In the genomic region with DNA sequence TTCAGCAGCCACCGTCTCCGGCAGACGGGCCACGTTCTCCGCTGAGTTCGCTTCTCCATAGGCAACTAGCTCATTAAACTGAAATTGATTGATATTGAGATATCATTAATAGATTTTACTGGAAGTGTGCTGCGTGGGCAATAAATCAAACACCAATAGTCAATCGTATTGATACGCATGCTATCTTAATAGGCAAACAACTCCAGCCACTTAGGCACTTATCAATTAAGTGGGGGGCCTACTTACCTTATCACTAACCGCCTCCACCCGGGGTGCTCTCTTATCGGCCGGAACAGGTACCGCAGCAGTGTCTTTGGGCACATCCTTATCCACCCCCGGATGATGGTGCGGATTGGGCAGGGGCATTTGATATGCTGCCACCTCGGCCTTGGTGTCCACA, we compare ENCODE assay signal across 1 fruit fly cellular context.
A peak's percentile ranks its signal among the peaks of the same experiment; 100 is the strongest.
TF ChIP-seq lines count a peak whose summit lies in the region.

No protein-coding gene starts in this region.

TF ChIP-seq in whole organism, embryonic, 481 proteins besides CTCF, POLR2A, EP300 and RAD21 (continued from another document):
- TF ChIP-seq slou (GFP tag; optimal IDR thresholded peaks at IDR 0.05; lab: Kevin White, UChicago) (no peak), Hsf (GFP tag; optimal IDR thresholded peaks at IDR 0.05; lab: Kevin White, UChicago) (no peak), mld (GFP tag; IDR thresholded peaks at IDR 0.05; lab: Robert Waterston, UW; ENCODE audit: partially characterized antibody) (no peak), CG11085 (GFP tag; IDR thresholded peaks at IDR 0.05; lab: Robert Waterston, UW) (no peak), CG14441 (GFP tag; IDR thresholded peaks at IDR 0.05; lab: Robert Waterston, UW) (no peak), CG17328 (GFP tag; IDR thresholded peaks at IDR 0.05; lab: Robert Waterston, UW) (no peak), zen (tag; optimal IDR thresholded peaks at IDR 0.05; lab: Kevin White, UChicago) (no peak), jing (GFP tag; optimal IDR thresholded peaks at IDR 0.05; lab: Kevin White, UChicago) (no peak), CG7786 (GFP tag; optimal IDR thresholded peaks at IDR 0.05; lab: Kevin White, UChicago) (no peak), CG10462 (GFP tag; optimal IDR thresholded peaks at IDR 0.05; lab: Kevin White, UChicago) (no peak), hb (GFP tag; IDR thresholded peaks at IDR 0.05; lab: Robert Waterston, UW; ENCODE audit: partially characterized antibody) (no peak), CG7372 (GFP tag; IDR thresholded peaks at IDR 0.05; lab: Robert Waterston, UW) (no peak), corto (GFP tag; optimal IDR thresholded peaks at IDR 0.05; lab: Kevin White, UChicago) (no peak), CG31388 (GFP tag; optimal IDR thresholded peaks at IDR 0.05; lab: Kevin White, UChicago) (no peak), lab (GFP tag; optimal IDR thresholded peaks at IDR 0.05; lab: Kevin White, UChicago) (peak; percentile 90), nerfin-1 (tag; optimal IDR thresholded peaks at IDR 0.05; lab: Kevin White, UChicago) (no peak), CG9876 (GFP tag; optimal IDR thresholded peaks at IDR 0.05; lab: Kevin White, UChicago) (no peak), CG11696 (GFP tag; IDR thresholded peaks at IDR 0.05; lab: Robert Waterston, UW) (no peak), crol (GFP tag; IDR thresholded peaks at IDR 0.05; lab: Robert Waterston, UW) (no peak), Hr51 (GFP tag; optimal IDR thresholded peaks at IDR 0.05; lab: Kevin White, UChicago) (no peak), tx (GFP tag; optimal IDR thresholded peaks at IDR 0.05; lab: Kevin White, UChicago) (no peak), pfk (GFP tag; optimal IDR thresholded peaks at IDR 0.05; lab: Kevin White, UChicago) (no peak), Jarid2 (GFP tag; optimal IDR thresholded peaks at IDR 0.05; lab: Kevin White, UChicago) (peak; percentile 29), Aef1 (GFP tag; IDR thresholded peaks at IDR 0.05; lab: Robert Waterston, UW) (no peak), mirr (GFP tag; optimal IDR thresholded peaks at IDR 0.05; lab: Kevin White, UChicago) (peak; percentile 97), CG6254 (GFP tag; optimal IDR thresholded peaks at IDR 0.05; lab: Kevin White, UChicago) (no peak), da (GFP tag; optimal IDR thresholded peaks at IDR 0.05; lab: Kevin White, UChicago) (no peak), Nf-YB (GFP tag; optimal IDR thresholded peaks at IDR 0.05; lab: Kevin White, UChicago) (no peak), Vsx1 (GFP tag; optimal IDR thresholded peaks at IDR 0.05; lab: Kevin White, UChicago) (peak; percentile 99), CG14710 (tag; optimal IDR thresholded peaks at IDR 0.05; lab: Kevin White, UChicago) (no peak), exex (tag; optimal IDR thresholded peaks at IDR 0.05; lab: Kevin White, UChicago) (peak; percentile 100), CG30403 (GFP tag; optimal IDR thresholded peaks at IDR 0.05; lab: Kevin White, UChicago) (no peak), gro (GFP tag; optimal IDR thresholded peaks at IDR 0.05; lab: Kevin White, UChicago) (peak; percentile 88), ci (GFP tag; IDR thresholded peaks at IDR 0.05; lab: Robert Waterston, UW) (0 out of 3 replicates have a peak, but pooled peaks have one; percentile 19), Atf6 (GFP tag; IDR thresholded peaks at IDR 0.05; lab: Robert Waterston, UW) (no peak), CG15479 (GFP tag; optimal IDR thresholded peaks at IDR 0.05; lab: Kevin White, UChicago) (no peak), vnd (GFP tag; IDR thresholded peaks at IDR 0.05; lab: Robert Waterston, UW; ENCODE audit: partially characterized antibody) (0 out of 3 replicates have a peak, but pooled peaks have one; percentile 48), CG18599 (GFP tag; optimal IDR thresholded peaks at IDR 0.05; lab: Kevin White, UChicago) (peak; percentile 74), CG30020 (tag; optimal IDR thresholded peaks at IDR 0.05; lab: Kevin White, UChicago) (no peak), CrebB (tag; optimal IDR thresholded peaks at IDR 0.05; lab: Kevin White, UChicago) (no peak), HmgZ (tag; optimal IDR thresholded peaks at IDR 0.05; lab: Kevin White, UChicago) (peak; percentile 1), unc-4 (GFP tag; IDR thresholded peaks at IDR 0.05; lab: Robert Waterston, UW; ENCODE audit: partially characterized antibody) (no peak), CG18619 (GFP tag; optimal IDR thresholded peaks at IDR 0.05; lab: Kevin White, UChicago) (no peak), sens-2 (GFP tag; IDR thresholded peaks at IDR 0.05; lab: Robert Waterston, UW) (0 out of 2 replicates have a peak, but pooled peaks have one; percentile 20), CG9797 (GFP tag; optimal IDR thresholded peaks at IDR 0.05; lab: Kevin White, UChicago) (no peak)
TF ChIP-seq in whole organism, embryonic: peak in this region for 18.
